Fruit fly (Drosophila melanogaster): ENCODE results near the gene CG12237.

The CG12237 gene

dm6 chrX:19683040-19683875, 40.6 kb upstream of the CG12237 start, which contains the start of the genes dome and Ubqn (continued):
- TF ChIP-seq zfh2 (GFP tag; optimal IDR thresholded peaks at IDR 0.05) (peak; percentile 27), ttk (GFP tag; IDR thresholded peaks at IDR 0.05) (no peak), gce (GFP tag; IDR thresholded peaks at IDR 0.05) (0 out of 3 replicates have a peak, but pooled peaks have one; percentile 9), so (GFP tag; IDR thresholded peaks at IDR 0.05) (no peak), tx (GFP tag; optimal IDR thresholded peaks at IDR 0.05) (no peak), ERR (GFP tag; optimal IDR thresholded peaks at IDR 0.05) (no peak), CG42726 (GFP tag; IDR thresholded peaks at IDR 0.05; ENCODE audit: partially characterized antibody) (peak; percentile 65; the same call in 1 of the 2 replicates), Ets97D (GFP tag; optimal IDR thresholded peaks at IDR 0.05) (peak; percentile 68), Camta (GFP tag; optimal IDR thresholded peaks at IDR 0.05) (peak; percentile 4), CG32772 (GFP tag; IDR thresholded peaks at IDR 0.05) (no peak), dm (GFP tag; optimal IDR thresholded peaks at IDR 0.05) (peak; percentile 22), CG7357 (GFP tag; IDR thresholded peaks at IDR 0.05) (no peak), Asciz (GFP tag; optimal IDR thresholded peaks at IDR 0.05) (no peak), grn (GFP tag; optimal IDR thresholded peaks at IDR 0.05) (no peak), oc (tag; optimal IDR thresholded peaks at IDR 0.05) (no peak), Trl (optimal IDR thresholded peaks at IDR 0.05) (peak; percentile 98), Trl (GFP tag; optimal IDR thresholded peaks at IDR 0.05) (peak; percentile 22), sima (GFP tag; optimal IDR thresholded peaks at IDR 0.05) (no peak), tap (tag; optimal IDR thresholded peaks at IDR 0.05) (no peak), fd96Cb (tag; optimal IDR thresholded peaks at IDR 0.05) (no peak), mld (GFP tag; IDR thresholded peaks at IDR 0.05; ENCODE audit: partially characterized antibody) (peak; percentile 68; the same call in 2 of the 3 replicates), chif (GFP tag; optimal IDR thresholded peaks at IDR 0.05) (no peak), H15 (GFP tag; IDR thresholded peaks at IDR 0.05) (no peak), lbe (GFP tag; optimal IDR thresholded peaks at IDR 0.05) (peak; percentile 20), E2f1 (GFP tag; IDR thresholded peaks at IDR 0.05) (no peak), Drgx (GFP tag; IDR thresholded peaks at IDR 0.05) (no peak), CG7928 (GFP tag; optimal IDR thresholded peaks at IDR 0.05) (peak; percentile 94), jing (GFP tag; optimal IDR thresholded peaks at IDR 0.05) (no peak), insv (GFP tag; optimal IDR thresholded peaks at IDR 0.05) (no peak), H2.0 (GFP tag; IDR thresholded peaks at IDR 0.05) (no peak), trh (GFP tag; optimal IDR thresholded peaks at IDR 0.05) (no peak), HmgD (GFP tag; optimal IDR thresholded peaks at IDR 0.05) (peak; percentile 1), CG3407 (GFP tag; optimal IDR thresholded peaks at IDR 0.05) (no peak), CG34376 (GFP tag; optimal IDR thresholded peaks at IDR 0.05) (peak; percentile 84), Scr (GFP tag; IDR thresholded peaks at IDR 0.05; ENCODE audit: partially characterized antibody) (peak; percentile 95), Hr51 (GFP tag; optimal IDR thresholded peaks at IDR 0.05) (no peak), ci (GFP tag; IDR thresholded peaks at IDR 0.05) (no peak), dmrt99B (tag; optimal IDR thresholded peaks at IDR 0.05) (no peak), CG12391 (tag; optimal IDR thresholded peaks at IDR 0.05) (peak; percentile 6), pros (GFP tag; optimal IDR thresholded peaks at IDR 0.05) (no peak), Fer2 (tag; optimal IDR thresholded peaks at IDR 0.05) (no peak), CG4360 (GFP tag; IDR thresholded peaks at IDR 0.05) (no peak), stwl (tag; optimal IDR thresholded peaks at IDR 0.05) (peak; percentile 72), phol (tag; optimal IDR thresholded peaks at IDR 0.05) (peak; percentile 54), CG8924 (tag; optimal IDR thresholded peaks at IDR 0.05) (peak; percentile 36), Optix (GFP tag; IDR thresholded peaks at IDR 0.05) (no peak), pita (GFP tag; optimal IDR thresholded peaks at IDR 0.05) (no peak), crp (GFP tag; optimal IDR thresholded peaks at IDR 0.05) (no peak), zen2 (GFP tag; IDR thresholded peaks at IDR 0.05; ENCODE audit: partially characterized antibody) (peak; percentile 68)

Data from whole organism, embryonic.